Fruit fly (Drosophila melanogaster): ENCODE data around the gene Mms19.

Mms19 gene

dm6 chr3R:5251243-5251865, 19.0 kb downstream of the Mms19 start, which contains the start of gene CtsF:
TSS of gene CtsF (minus strand) at chr3R:5251745.
- no peak for TF ChIP-seq CG15710 (tag; optimal IDR thresholded peaks at IDR 0.05)
- TF ChIP-seq CG9948 (tag; optimal IDR thresholded peaks at IDR 0.05): no peak
- TF ChIP-seq fd96Ca (GFP tag; IDR thresholded peaks at IDR 0.05): no peak
- no peak for TF ChIP-seq CG17806 (tag; optimal IDR thresholded peaks at IDR 0.05)
- TF ChIP-seq CG32121 (GFP tag; IDR thresholded peaks at IDR 0.05): peak; percentile 26; the same call in 1 of the 2 replicates
- no peak for TF ChIP-seq Pif1A (GFP tag; optimal IDR thresholded peaks at IDR 0.05)
- TF ChIP-seq gl (tag; optimal IDR thresholded peaks at IDR 0.05): no peak
- no peak for TF ChIP-seq CG14655 (GFP tag; optimal IDR thresholded peaks at IDR 0.05)
- peak; percentile 39; the same call in 1 of the 2 replicates for TF ChIP-seq CG12605 (GFP tag; IDR thresholded peaks at IDR 0.05)
- TF ChIP-seq CG4496 (GFP tag; IDR thresholded peaks at IDR 0.05): peak; percentile 57
- TF ChIP-seq CG8159 (tag; optimal IDR thresholded peaks at IDR 0.05): peak; percentile 29
- TF ChIP-seq CG34367 (tag; optimal IDR thresholded peaks at IDR 0.05): no peak
- TF ChIP-seq Snoo (tag; optimal IDR thresholded peaks at IDR 0.05): no peak
- TF ChIP-seq CG10348 (GFP tag; IDR thresholded peaks at IDR 0.05): no peak
- peak; percentile 26 for TF ChIP-seq EcR (GFP tag; optimal IDR thresholded peaks at IDR 0.05)
- TF ChIP-seq rn (GFP tag; IDR thresholded peaks at IDR 0.05): no peak
- TF ChIP-seq CG13204 (GFP tag; optimal IDR thresholded peaks at IDR 0.05): peak; percentile 30
- TF ChIP-seq D1 (tag; optimal IDR thresholded peaks at IDR 0.05): no peak
- no peak for TF ChIP-seq CG8301 (tag; optimal IDR thresholded peaks at IDR 0.05)
- peak; percentile 30; the same call in 1 of the 2 replicates for TF ChIP-seq Ets98B (GFP tag; IDR thresholded peaks at IDR 0.05)
- TF ChIP-seq Pif1B (GFP tag; optimal IDR thresholded peaks at IDR 0.05): no peak

- no peak for TF ChIP-seq gl (tag; optimal IDR thresholded peaks at IDR 0.05)
- TF ChIP-seq CG10348 (GFP tag; IDR thresholded peaks at IDR 0.05): no peak
- TF ChIP-seq rn (GFP tag; IDR thresholded peaks at IDR 0.05): no peak
- TF ChIP-seq Snoo (tag; optimal IDR thresholded peaks at IDR 0.05): no peak
- TF ChIP-seq CG17806 (tag; optimal IDR thresholded peaks at IDR 0.05): no peak
- no peak for TF ChIP-seq CG32121 (GFP tag; IDR thresholded peaks at IDR 0.05)
- no peak for TF ChIP-seq CG8301 (tag; optimal IDR thresholded peaks at IDR 0.05)
- no peak for TF ChIP-seq Pif1B (GFP tag; optimal IDR thresholded peaks at IDR 0.05)
- TF ChIP-seq CG14655 (GFP tag; optimal IDR thresholded peaks at IDR 0.05): no peak
Observed at dm6 chr3R:5252853-5253252, 20.5 kb downstream of the Mms19 start, which contains the start of gene CG1113. TSS of gene CG1113 (plus strand) at chr3R:5253153.

- TF ChIP-seq CG13204 (GFP tag; optimal IDR thresholded peaks at IDR 0.05) (no peak), CG17806 (tag; optimal IDR thresholded peaks at IDR 0.05) (peak; percentile 58), Snoo (tag; optimal IDR thresholded peaks at IDR 0.05) (peak; percentile 52), CG14655 (GFP tag; optimal IDR thresholded peaks at IDR 0.05) (no peak), CG15710 (tag; optimal IDR thresholded peaks at IDR 0.05) (peak; percentile 69), CG12605 (GFP tag; IDR thresholded peaks at IDR 0.05) (0 out of 2 replicates have a peak, but pooled peaks have one; percentile 9), CG8301 (tag; optimal IDR thresholded peaks at IDR 0.05) (peak; percentile 50), gl (tag; optimal IDR thresholded peaks at IDR 0.05) (no peak), Ets98B (GFP tag; IDR thresholded peaks at IDR 0.05) (no peak), CG10348 (GFP tag; IDR thresholded peaks at IDR 0.05) (no peak), CG32121 (GFP tag; IDR thresholded peaks at IDR 0.05) (0 out of 2 replicates have a peak, but pooled peaks have one; percentile 25), D1 (tag; optimal IDR thresholded peaks at IDR 0.05) (no peak), rn (GFP tag; IDR thresholded peaks at IDR 0.05) (no peak), CG4496 (GFP tag; IDR thresholded peaks at IDR 0.05) (peak; percentile 73), CG9948 (tag; optimal IDR thresholded peaks at IDR 0.05) (peak; percentile 46), EcR (GFP tag; optimal IDR thresholded peaks at IDR 0.05) (no peak), Pif1B (GFP tag; optimal IDR thresholded peaks at IDR 0.05) (peak; percentile 54), CG34367 (tag; optimal IDR thresholded peaks at IDR 0.05) (peak; percentile 52), Pif1A (GFP tag; optimal IDR thresholded peaks at IDR 0.05) (peak; percentile 31), CG8159 (tag; optimal IDR thresholded peaks at IDR 0.05) (peak; percentile 63), fd96Ca (GFP tag; IDR thresholded peaks at IDR 0.05) (peak; percentile 78)
Observed at dm6 chr3R:5256462-5257146, 24.3 kb downstream of the Mms19 start, which contains the start of the genes Enoph and Hph. TSS of gene Enoph (minus strand) at chr3R:5256681. TSS of gene Hph (plus strand) at chr3R:5257037.

- peak; percentile 14; the same call in 1 of the 3 replicates for TF ChIP-seq CG4496 (GFP tag; IDR thresholded peaks at IDR 0.05)
- TF ChIP-seq Pif1A (GFP tag; optimal IDR thresholded peaks at IDR 0.05): no peak
- TF ChIP-seq Ets98B (GFP tag; IDR thresholded peaks at IDR 0.05): no peak
- TF ChIP-seq CG32121 (GFP tag; IDR thresholded peaks at IDR 0.05): no peak
Observed at dm6 chr3R:5257147-5257487, 24.8 kb downstream of the Mms19 start.

- TF ChIP-seq CG34367 (tag; optimal IDR thresholded peaks at IDR 0.05) (no peak), CG10348 (GFP tag; IDR thresholded peaks at IDR 0.05) (no peak), CG32121 (GFP tag; IDR thresholded peaks at IDR 0.05) (no peak), gl (tag; optimal IDR thresholded peaks at IDR 0.05) (no peak), CG4496 (GFP tag; IDR thresholded peaks at IDR 0.05) (no peak), Pif1A (GFP tag; optimal IDR thresholded peaks at IDR 0.05) (no peak), D1 (tag; optimal IDR thresholded peaks at IDR 0.05) (no peak), Snoo (tag; optimal IDR thresholded peaks at IDR 0.05) (no peak), CG13204 (GFP tag; optimal IDR thresholded peaks at IDR 0.05) (no peak)
Observed at dm6 chr3R:5261262-5261661, 28.9 kb downstream of the Mms19 start.

Data from whole organism, pupa.